Worm (Caenorhabditis elegans): ENCODE data around the gene T09F5.20.

Gene T09F5.20

DNA sequence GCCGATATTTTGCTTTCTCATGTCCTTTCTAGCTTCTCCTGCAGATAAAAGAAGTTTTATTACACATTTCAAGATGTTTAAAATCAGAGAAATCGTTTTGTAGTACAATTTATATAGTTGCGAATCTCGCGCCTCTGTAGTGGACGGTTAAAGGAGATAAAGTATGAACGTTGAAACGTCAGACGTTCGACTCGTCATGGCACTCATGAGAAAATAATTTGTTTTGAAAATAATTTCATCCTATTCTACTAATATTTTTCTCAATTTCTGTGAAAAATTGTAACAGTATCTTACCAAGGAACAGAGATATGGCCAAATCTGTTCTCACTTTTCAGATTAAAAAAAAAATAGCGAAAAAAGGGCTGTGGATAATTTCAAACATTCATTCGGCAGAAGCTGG lies at the start of gene T09F5.20:
Gene T09F5.20 (minus strand): TSS at position 101 of the 400 bp plus-strand sequence.
- no peak for TF ChIP-seq snu-23 (GFP tag; optimal IDR thresholded peaks at IDR 0.05)
- no peak for TF ChIP-seq ceh-90 (tag; optimal IDR thresholded peaks at IDR 0.05)
- TF ChIP-seq lsy-2 (tag; optimal IDR thresholded peaks at IDR 0.05) = no peak

DNA sequence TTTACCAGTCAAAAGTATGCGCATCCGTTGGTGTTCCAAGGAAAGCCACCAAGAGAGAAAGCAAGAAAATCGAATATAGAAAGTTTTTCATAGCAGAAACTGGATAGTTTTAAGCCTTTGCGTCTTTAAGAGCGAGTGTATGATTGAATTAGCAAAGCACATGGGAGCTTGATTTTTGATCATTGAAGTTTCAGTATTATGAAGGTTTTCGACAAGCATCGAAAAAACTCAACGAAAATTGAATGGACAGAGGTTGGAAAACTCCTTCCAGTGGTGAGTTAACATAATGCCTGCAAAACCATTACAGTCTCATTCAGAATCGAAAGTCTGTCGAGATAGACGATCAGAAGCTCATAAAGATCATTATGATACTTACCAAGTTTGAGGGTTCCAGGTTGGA lies 46.2 kb upstream of the T09F5.20 start, which contains the start of gene Y75B12B.13:
Gene Y75B12B.13 (minus strand): TSS at position 101 of the 400 bp plus-strand sequence.
- TF ChIP-seq efl-1 (optimal IDR thresholded peaks at IDR 0.05) (no peak), efl-1 (GFP tag; optimal IDR thresholded peaks at IDR 0.05 in 1 of 2) (peak in 1 of 2 experiments; percentile 51), mab-9 (GFP tag; IDR thresholded peaks at IDR 0.05) (no peak)

DNA sequence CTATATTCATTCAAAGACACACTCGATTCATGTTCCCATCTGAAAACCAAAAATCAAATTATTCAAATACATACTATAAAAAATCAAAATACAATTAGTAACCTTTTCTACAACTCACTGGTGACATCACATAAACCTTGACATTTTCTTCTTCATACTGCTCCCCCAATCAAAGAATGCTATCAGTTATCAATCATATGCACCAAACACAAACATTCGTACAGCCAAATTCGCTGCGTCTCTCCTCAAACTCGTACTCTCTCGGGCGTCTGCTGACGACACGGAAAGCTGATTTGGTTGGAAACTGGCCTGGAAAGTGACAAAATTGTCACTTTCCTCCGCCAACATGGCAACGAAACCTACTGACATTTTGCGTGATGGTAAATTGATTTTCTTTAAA lies 44.7 kb upstream of the T09F5.20 start, which contains the start of gene plc-2:
Gene plc-2 (plus strand): TSS at position 196 of the 400 bp plus-strand sequence.
- TF ChIP-seq nhr-90 (tag; optimal IDR thresholded peaks at IDR 0.05; ENCODE audit: poor library complexity) = no peak
- no peak for TF ChIP-seq C34B4.2 (tag; optimal IDR thresholded peaks at IDR 0.05)
- no peak for TF ChIP-seq lir-3 (tag; optimal IDR thresholded peaks at IDR 0.05; ENCODE audit: poor library complexity)
- TF ChIP-seq nhr-77 (tag; optimal IDR thresholded peaks at IDR 0.05) = no peak
- TF ChIP-seq unc-86 (tag; optimal IDR thresholded peaks at IDR 0.05) = no peak
- TF ChIP-seq pag-3 (tag; optimal IDR thresholded peaks at IDR 0.05; ENCODE audit: borderline replicate concordance, insufficient read depth) = no peak
- no peak for TF ChIP-seq pqm-1 (tag; optimal IDR thresholded peaks at IDR 0.05)
- TF ChIP-seq ztf-4 (tag; optimal IDR thresholded peaks at IDR 0.05) = no peak
- no peak for TF ChIP-seq ceh-90 (tag; optimal IDR thresholded peaks at IDR 0.05)
- no peak for TF ChIP-seq tbx-2 (tag; optimal IDR thresholded peaks at IDR 0.05)
- TF ChIP-seq dpl-1 (GFP tag; optimal IDR thresholded peaks at IDR 0.05) = no peak
- no peak for TF ChIP-seq sup-37 (GFP tag; optimal IDR thresholded peaks at IDR 0.05)
- no peak for TF ChIP-seq mef-2 (tag; optimal IDR thresholded peaks at IDR 0.05)
- TF ChIP-seq nhr-85 (tag) = peak; percentile 27
- no peak for TF ChIP-seq mdl-1 (tag; optimal IDR thresholded peaks at IDR 0.05)
- TF ChIP-seq elt-2 (tag; optimal IDR thresholded peaks at IDR 0.05) = peak; percentile 55
- TF ChIP-seq fkh-4 (tag; optimal IDR thresholded peaks at IDR 0.05; ENCODE audit: borderline replicate concordance) = no peak
- TF ChIP-seq egl-27 (tag; optimal IDR thresholded peaks at IDR 0.05) = no peak
- peak in 1 of 2 experiments; percentile 33 for TF ChIP-seq lin-35 (GFP tag; optimal IDR thresholded peaks at IDR 0.05)
- TF ChIP-seq tlp-1 (tag; optimal IDR thresholded peaks at IDR 0.05) = no peak
- no peak for TF ChIP-seq snpc-4 (tag; optimal IDR thresholded peaks at IDR 0.05)
- TF ChIP-seq unc-98 (GFP tag; IDR thresholded peaks at IDR 0.05) = no peak
- no peak for TF ChIP-seq alr-1 (tag; optimal IDR thresholded peaks at IDR 0.05; ENCODE audit: borderline replicate concordance)
- TF ChIP-seq hpl-2 (GFP tag; optimal IDR thresholded peaks at IDR 0.05) = no peak
- no peak for TF ChIP-seq zag-1 (tag; optimal IDR thresholded peaks at IDR 0.05)
- no peak for TF ChIP-seq hlh-17 (GFP tag; optimal IDR thresholded peaks at IDR 0.05; ENCODE audit: borderline replicate concordance)
- TF ChIP-seq efl-1 (optimal IDR thresholded peaks at IDR 0.05) = no peak
- TF ChIP-seq efl-1 (GFP tag; optimal IDR thresholded peaks at IDR 0.05 in 1 of 2) = peak in 1 of 2 experiments; percentile 16
- TF ChIP-seq fos-1 (tag; optimal IDR thresholded peaks at IDR 0.05) = no peak

ce11 chrV:15191971-15192370 lies 44.3 kb upstream of the T09F5.20 start:
- no peak for TF ChIP-seq nhr-12 (tag; optimal IDR thresholded peaks at IDR 0.05)
- no peak for TF ChIP-seq sptf-1 (tag; optimal IDR thresholded peaks at IDR 0.05)
- TF ChIP-seq aly-2 (tag; optimal IDR thresholded peaks at IDR 0.05) = no peak
- no peak for TF ChIP-seq lir-3 (tag; optimal IDR thresholded peaks at IDR 0.05; ENCODE audit: poor library complexity)
- TF ChIP-seq C04F5.9 (tag; optimal IDR thresholded peaks at IDR 0.05) = no peak
- no peak for TF ChIP-seq ceh-82 (tag; optimal IDR thresholded peaks at IDR 0.05)
- no peak for TF ChIP-seq egl-27 (tag; optimal IDR thresholded peaks at IDR 0.05)
